Worm (Caenorhabditis elegans) whole organism, L4/young adult: Measurements from ENCODE around the gene copb-1.

Source experiments
- W03F9.2 ChIP-seq: fragments of 150-350 bp; optimal IDR thresholded peaks from 2 replicates; lab custom pipeline; 2014; ENCODE audit warnings: missing biosample characterization, missing genetic modification characterization
- him-1 ChIP-seq: sonication (generic microtip); optimal IDR thresholded peaks from 2 replicates; lab custom pipeline; 2016; ENCODE audit warnings: missing genotype, missing genetic modification reagents, missing genetic modification characterization, missing compliant biosample characterization

- TF ChIP-seq W03F9.2 (tag; lab: Kevin White, UChicago), result no peak
- TF ChIP-seq him-1 (tag; lab: Kevin White, UChicago), result no peak
These were observed 17.0 kb upstream of the copb-1 start for ce11 chrII:3061605-3062004.
